Fruit fly (Drosophila melanogaster): ENCODE data around the gene CG12773.

dm6 chrX:1321043-1321442 is 32.7 kb downstream of the CG12773 start:
- TF ChIP-seq CG32006 (GFP tag; optimal IDR thresholded peaks at IDR 0.05) = no peak
- no peak for TF ChIP-seq cyc (GFP tag; optimal IDR thresholded peaks at IDR 0.05)
- no peak for TF ChIP-seq CG10669 (GFP tag; optimal IDR thresholded peaks at IDR 0.05)
- no peak for TF ChIP-seq ss (GFP tag; optimal IDR thresholded peaks at IDR 0.05)
- TF ChIP-seq Eip93F (GFP tag; optimal IDR thresholded peaks at IDR 0.05) = no peak
- TF ChIP-seq Sox14 (GFP tag; optimal IDR thresholded peaks at IDR 0.05) = no peak

Data from whole organism, prepupa.